Worm (Caenorhabditis elegans) whole organism, L2 larva: ENCODE data around the gene Y42G9A.3.
A peak's percentile ranks its signal among the peaks of the same experiment; 100 is the strongest.

Source experiments
- Y55F3AM.14 ChIP-seq: fragments of 200-800 bp; sonication (Bioruptor generic); optimal IDR thresholded peaks from 2 replicates; lab custom pipeline; 2018; ENCODE audit warnings: mild to moderate bottlenecking, missing genetic modification characterization, missing compliant biosample characterization
- alr-1 ChIP-seq: fragments of 150-350 bp; optimal IDR thresholded peaks from 2 replicates; lab custom pipeline; 2014; ENCODE audit warnings: missing biosample characterization, missing genetic modification characterization
- ama-1 ChIP-seq: fragments of 150-350 bp; optimal IDR thresholded peaks from 2 replicates; lab custom pipeline; 2018; ENCODE audit warnings: inconsistent platforms
- egl-27 ChIP-seq: sonication (generic microtip); optimal IDR thresholded peaks from 3 replicates; lab custom pipeline; 2017; ENCODE audit warnings: missing biosample characterization, missing genetic modification reagents, missing genetic modification characterization
- elt-3 ChIP-seq: sonication (generic microtip); optimal IDR thresholded peaks from 2 replicates; lab custom pipeline; 2017; ENCODE audit warnings: missing biosample characterization, missing genetic modification characterization
- fos-1 ChIP-seq: fragments of 150-350 bp; optimal IDR thresholded peaks from 2 replicates; lab custom pipeline; 2014; ENCODE audit warnings: missing biosample characterization, missing genetic modification characterization
- lin-13 ChIP-seq: fragments of 150-350 bp; optimal IDR thresholded peaks from 2 replicates; lab custom pipeline; 2014; ENCODE audit warnings: missing biosample characterization, missing genetic modification reagents, missing genetic modification characterization
- lsy-2 ChIP-seq, 2 experiments: fragments of 150-350 bp in 1 of 2; sonication (generic microtip) in 1 of 2; optimal IDR thresholded peaks; 2 replicates each; lab custom pipeline; 2014 to 2017; ENCODE audit warnings: missing biosample characterization in 2 of 2, missing genetic modification characterization in 2 of 2
- mbf-1 ChIP-seq: sonication (generic microtip); optimal IDR thresholded peaks from 2 replicates; lab custom pipeline; 2017; ENCODE audit warnings: missing biosample characterization, missing genetic modification characterization
- nhr-237 ChIP-seq: fragments of 150-350 bp; optimal IDR thresholded peaks from 2 replicates; lab custom pipeline; 2014; ENCODE audit warnings: missing biosample characterization, missing genetic modification characterization
- nhr-25 ChIP-seq: fragments of 150-350 bp; sonication (generic microtip); optimal IDR thresholded peaks from 3 replicates; lab custom pipeline; 2014; ENCODE audit warnings: missing biosample characterization, missing genetic modification characterization
- skn-1 ChIP-seq: sonication (generic microtip); optimal IDR thresholded peaks from 2 replicates; lab custom pipeline; 2017; ENCODE audit warnings: missing biosample characterization, missing genetic modification characterization
- snpc-4 ChIP-seq: fragments of 150-350 bp; optimal IDR thresholded peaks from 2 replicates; lab custom pipeline; 2014; ENCODE audit warnings: missing biosample characterization, missing genetic modification characterization
- ztf-11 ChIP-seq: sonication (generic microtip); optimal IDR thresholded peaks from 2 replicates; lab custom pipeline; 2017; ENCODE audit warnings: missing biosample characterization, missing genetic modification characterization

DNA sequence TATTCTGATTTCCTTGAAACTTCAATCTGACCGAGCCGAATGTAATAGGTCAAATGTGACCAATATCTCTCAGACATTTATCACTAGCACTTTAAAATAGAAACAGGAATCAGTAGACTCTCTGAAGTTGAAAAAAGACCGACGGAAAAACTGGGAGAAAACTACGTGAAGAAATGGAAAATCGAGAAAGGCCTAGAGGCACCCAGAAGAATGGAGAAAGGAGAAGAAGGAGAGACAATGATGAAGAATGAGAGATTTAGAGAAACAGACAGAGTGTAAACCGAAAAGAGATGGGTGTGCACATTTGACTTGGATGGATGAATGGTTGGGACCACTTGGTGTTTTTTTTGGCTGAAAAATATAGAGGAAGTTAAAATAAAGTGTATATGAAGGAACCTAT is 24.0 kb downstream of the Y42G9A.3 start:
- TF ChIP-seq skn-1 (no peak), lsy-2 (tag; optimal IDR thresholded peaks at IDR 0.05; lab: Kevin White, UChicago) (peak in 1 of 2 experiments; percentile 60), lin-13 (no peak), egl-27 (tag; lab: Kevin White, UChicago) (no peak), ztf-11 (tag; lab: Kevin White, UChicago) (no peak), mbf-1 (tag; lab: Kevin White, UChicago) (no peak), nhr-25 (tag; lab: Kevin White, UChicago) (peak; percentile 13), snpc-4 (tag; lab: Kevin White, UChicago) (no peak), Y55F3AM.14 (GFP tag; lab: Kevin White, UChicago) (no peak), nhr-237 (tag; lab: Kevin White, UChicago) (no peak), ama-1 (lab: Kevin White, UChicago) (peak; percentile 56), elt-3 (tag; lab: Kevin White, UChicago) (no peak), fos-1 (tag; lab: Kevin White, UChicago) (peak; percentile 3), alr-1 (tag; lab: Kevin White, UChicago) (no peak)
